Fruit fly (Drosophila melanogaster): ENCODE results near the gene kuz.

Gene kuz

DNA sequence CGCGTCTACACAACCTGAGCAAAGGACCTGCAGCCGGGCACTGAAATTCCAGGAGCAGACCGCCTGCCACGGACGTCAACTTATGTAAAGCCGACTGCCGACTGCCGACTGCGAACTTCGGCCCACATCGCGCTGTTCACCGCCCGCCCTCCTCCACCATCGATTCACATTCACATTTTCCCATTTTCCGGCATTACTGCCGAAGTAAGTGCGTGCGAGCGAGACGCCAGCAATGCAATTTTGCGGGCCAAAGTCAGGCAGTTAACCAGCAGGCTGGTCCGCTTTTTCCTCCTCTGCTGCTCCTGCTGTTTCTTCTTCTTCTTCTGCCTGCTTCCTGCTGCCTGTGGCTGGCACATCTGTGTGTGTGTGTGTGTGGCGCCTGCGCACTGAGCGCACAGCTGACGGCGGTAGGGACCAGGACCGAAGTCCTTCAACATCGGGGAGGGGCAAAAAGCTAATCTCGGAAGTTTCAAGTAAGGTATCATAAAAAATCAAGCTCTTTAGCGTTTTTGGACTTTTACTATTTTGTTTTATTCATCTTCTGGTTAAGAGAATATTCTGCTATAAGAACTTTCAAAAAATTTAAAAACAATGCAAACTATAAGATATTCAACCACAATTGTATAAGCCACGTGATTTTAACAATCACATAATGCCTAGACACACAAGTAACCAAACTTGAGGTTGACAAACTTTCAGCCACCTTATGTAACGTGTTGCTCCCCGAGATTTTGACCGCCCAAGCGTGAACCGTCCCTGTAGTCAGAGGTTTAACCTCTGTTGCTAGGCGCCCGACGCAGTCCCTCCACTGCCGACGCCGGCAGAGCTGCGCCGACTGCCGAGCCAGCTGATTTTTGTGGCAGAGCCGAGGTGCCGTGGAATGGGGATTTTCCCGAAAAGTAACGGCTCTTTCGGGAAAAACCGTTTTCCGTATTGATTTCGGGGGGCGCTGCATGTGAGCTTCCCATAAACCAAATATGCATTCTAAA, 1.9 kb upstream of the kuz start (continued):
- TF ChIP-seq Atf3 (GFP tag; optimal IDR thresholded peaks at IDR 0.05) (no peak), CG11723 (GFP tag; optimal IDR thresholded peaks at IDR 0.05) (no peak), HLH3B (GFP tag; IDR thresholded peaks at IDR 0.05) (no peak), CG42726 (GFP tag; IDR thresholded peaks at IDR 0.05; ENCODE audit: partially characterized antibody) (0 out of 2 replicates have a peak, but pooled peaks have one; percentile 4), CG11456 (GFP tag; IDR thresholded peaks at IDR 0.05) (peak; percentile 63), jumu (GFP tag; optimal IDR thresholded peaks at IDR 0.05) (peak; percentile 37), tup (GFP tag; optimal IDR thresholded peaks at IDR 0.05) (no peak), ken (GFP tag; IDR thresholded peaks at IDR 0.05) (no peak; the same call in 2 of the 3 replicates), kay (GFP tag; optimal IDR thresholded peaks at IDR 0.05) (peak; percentile 30), wek (GFP tag; optimal IDR thresholded peaks at IDR 0.05) (no peak), schlank (tag; optimal IDR thresholded peaks at IDR 0.05) (no peak), knrl (GFP tag; IDR thresholded peaks at IDR 0.05; ENCODE audit: partially characterized antibody) (peak; percentile 37; the same call in 2 of the 3 replicates), nerfin-1 (tag; optimal IDR thresholded peaks at IDR 0.05) (peak; percentile 50), al (GFP tag; IDR thresholded peaks at IDR 0.05) (no peak), CG5245 (GFP tag; optimal IDR thresholded peaks at IDR 0.05) (peak; percentile 1), CG7556 (GFP tag; optimal IDR thresholded peaks at IDR 0.05) (peak; percentile 80), insv (GFP tag; optimal IDR thresholded peaks at IDR 0.05) (no peak), sr (GFP tag; IDR thresholded peaks at IDR 0.05) (no peak), CG7271 (tag; optimal IDR thresholded peaks at IDR 0.05) (no peak), Deaf1 (tag; optimal IDR thresholded peaks at IDR 0.05) (peak; percentile 96), CG2129 (GFP tag; IDR thresholded peaks at IDR 0.05; ENCODE audit: partially characterized antibody) (no peak), Mes4 (GFP tag; optimal IDR thresholded peaks at IDR 0.05) (no peak), bcd (GFP tag; optimal IDR thresholded peaks at IDR 0.05) (peak; percentile 37), Dip3 (GFP tag; optimal IDR thresholded peaks at IDR 0.05) (peak; percentile 33), CG16815 (GFP tag; optimal IDR thresholded peaks at IDR 0.05) (peak; percentile 68), Hsf (GFP tag; optimal IDR thresholded peaks at IDR 0.05) (peak; percentile 41), row (GFP tag; IDR thresholded peaks at IDR 0.05) (peak; percentile 73), HHEX (GFP tag; optimal IDR thresholded peaks at IDR 0.05) (peak; percentile 21), CG9797 (GFP tag; optimal IDR thresholded peaks at IDR 0.05) (no peak), CrebB (tag; optimal IDR thresholded peaks at IDR 0.05) (no peak), Dbx (GFP tag; IDR thresholded peaks at IDR 0.05) (peak; percentile 66), Dp (GFP tag; optimal IDR thresholded peaks at IDR 0.05) (no peak), pum (GFP tag; optimal IDR thresholded peaks at IDR 0.05) (peak; percentile 64), C15 (GFP tag; IDR thresholded peaks at IDR 0.05) (no peak), gfzf (GFP tag; optimal IDR thresholded peaks at IDR 0.05) (no peak), tap (tag; optimal IDR thresholded peaks at IDR 0.05) (no peak), Doc3 (GFP tag; IDR thresholded peaks at IDR 0.05; ENCODE audit: partially characterized antibody) (no peak), Rfx (GFP tag; IDR thresholded peaks at IDR 0.05) (peak; percentile 81), CG31224 (GFP tag; IDR thresholded peaks at IDR 0.05) (peak; percentile 27; the same call in 1 of the 2 replicates), CG12769 (tag; optimal IDR thresholded peaks at IDR 0.05) (peak; percentile 52), Adf1 (GFP tag; IDR thresholded peaks at IDR 0.05) (peak; percentile 81), CG12236 (GFP tag; optimal IDR thresholded peaks at IDR 0.05) (no peak), Doc2 (GFP tag; IDR thresholded peaks at IDR 0.05) (no peak), CG3163 (GFP tag; optimal IDR thresholded peaks at IDR 0.05) (peak; percentile 21), CG12942 (GFP tag; optimal IDR thresholded peaks at IDR 0.05) (no peak), Optix (GFP tag; IDR thresholded peaks at IDR 0.05) (no peak), slbo (GFP tag; IDR thresholded peaks at IDR 0.05) (peak; percentile 63), ems (GFP tag; optimal IDR thresholded peaks at IDR 0.05) (peak; percentile 18), MBD-R2 (GFP tag; IDR thresholded peaks at IDR 0.05) (no peak)
